Worm (Caenorhabditis elegans) whole organism, L3 larva: ENCODE results near the gene nsph-1.1.

Experiments
- R02D3.7 ChIP-seq: fragments of 150-350 bp; optimal IDR thresholded peaks from 2 replicates; lab custom pipeline; 2014; ENCODE audit warnings: missing biosample characterization, missing genetic modification characterization
- ama-1 ChIP-seq: fragments of 150-350 bp; optimal IDR thresholded peaks from 2 replicates; lab custom pipeline; 2018
- ceh-16 ChIP-seq: sonication (generic microtip); optimal IDR thresholded peaks from 2 replicates; lab custom pipeline; 2017; ENCODE audit warnings: missing biosample characterization, missing genetic modification characterization
- ceh-28 ChIP-seq: fragments of 150-350 bp; optimal IDR thresholded peaks from 2 replicates; lab custom pipeline; 2014; ENCODE audit warnings: missing biosample characterization, missing genetic modification reagents, missing genetic modification characterization
- ceh-82 ChIP-seq: fragments of 150-350 bp; optimal IDR thresholded peaks from 2 replicates; lab custom pipeline; 2014; ENCODE audit warnings: missing biosample characterization, missing genetic modification characterization
- ceh-9 ChIP-seq: sonication (generic microtip); optimal IDR thresholded peaks from 2 replicates; lab custom pipeline; 2018; ENCODE audit warnings: missing biosample characterization, missing genetic modification characterization
- egl-27 ChIP-seq: sonication (generic microtip); optimal IDR thresholded peaks from 4 replicates; lab custom pipeline; 2017; ENCODE audit warnings: missing biosample characterization, missing genetic modification reagents, missing genetic modification characterization
- elt-1 ChIP-seq: fragments of 150-350 bp; optimal IDR thresholded peaks from 2 replicates; lab custom pipeline; 2014; ENCODE audit warnings: missing biosample characterization, missing genetic modification characterization
- elt-2 ChIP-seq: sonication (generic microtip); optimal IDR thresholded peaks from 2 replicates; lab custom pipeline; 2016; ENCODE audit warnings: missing genetic modification reagents, mild to moderate bottlenecking, missing genetic modification characterization, missing compliant biosample characterization
- elt-3 ChIP-seq, 3 experiments: fragments of 150-350 bp in 1 of 3; sonication (generic microtip) in 2 of 3; optimal IDR thresholded peaks; 2 replicates in 2 of 3; 4 replicates in 1 of 3; lab custom pipeline; 2014 to 2017; ENCODE audit warnings: missing biosample characterization in 3 of 3, missing genetic modification characterization in 3 of 3
- eor-1 ChIP-seq, 2 experiments: fragments of 150-350 bp; optimal IDR thresholded peaks; 2 replicates each; lab custom pipeline; 2014 to 2018; ENCODE audit warnings: missing biosample characterization in 2 of 2, missing genetic modification characterization in 2 of 2
- fkh-10 ChIP-seq: sonication (generic microtip); optimal IDR thresholded peaks from 2 replicates; lab custom pipeline; 2017; ENCODE audit warnings: missing biosample characterization, missing genetic modification reagents, missing genetic modification characterization
- hmg-11 ChIP-seq: sonication (generic microtip); optimal IDR thresholded peaks from 2 replicates; lab custom pipeline; 2016; ENCODE audit warnings: missing genetic modification characterization, missing compliant biosample characterization
- lin-15B ChIP-seq: fragments of 150-350 bp; optimal IDR thresholded peaks from 2 replicates; lab custom pipeline; 2014; ENCODE audit warnings: missing biosample characterization, missing genetic modification characterization
- lin-39 ChIP-seq: fragments of 150-350 bp; optimal IDR thresholded peaks from 2 replicates; lab custom pipeline; 2018; ENCODE audit warnings: missing biosample characterization, missing genetic modification reagents, missing genetic modification characterization
- lsy-12 ChIP-seq: sonication (generic microtip); optimal IDR thresholded peaks from 2 replicates; lab custom pipeline; 2016; ENCODE audit warnings: mild to moderate bottlenecking, missing genetic modification characterization, missing compliant biosample characterization
- mdl-1 ChIP-seq: fragments of 150-350 bp; optimal IDR thresholded peaks from 2 replicates; lab custom pipeline; 2014; ENCODE audit warnings: missing biosample characterization, missing genetic modification characterization
- mml-1 ChIP-seq: fragments of 150-350 bp; sonication (generic microtip); optimal IDR thresholded peaks from 3 replicates; lab custom pipeline; 2014; ENCODE audit warnings: missing biosample characterization, missing genetic modification characterization
- nfya-1 ChIP-seq: sonication (generic microtip); optimal IDR thresholded peaks from 2 replicates; lab custom pipeline; 2017; ENCODE audit warnings: missing genetic modification characterization, mild to moderate bottlenecking, missing compliant biosample characterization, antibody characterized with exemption, moderate library complexity; ENCODE audit not compliant: insufficient read depth
- nhr-11 ChIP-seq: fragments of 150-350 bp; optimal IDR thresholded peaks from 2 replicates; lab custom pipeline; 2014; ENCODE audit warnings: missing biosample characterization, missing genetic modification characterization
- nhr-12 ChIP-seq: fragments of 150-350 bp; optimal IDR thresholded peaks from 2 replicates; lab custom pipeline; 2014; ENCODE audit warnings: missing biosample characterization, missing genetic modification characterization
- nhr-23 ChIP-seq: fragments of 150-350 bp; optimal IDR thresholded peaks from 2 replicates; lab custom pipeline; 2014; ENCODE audit warnings: missing biosample characterization, missing genetic modification reagents, missing genetic modification characterization
- nhr-25 ChIP-seq: sonication (generic microtip); optimal IDR thresholded peaks from 2 replicates; lab custom pipeline; 2017; ENCODE audit warnings: missing biosample characterization, missing genetic modification characterization
- nhr-28 ChIP-seq: fragments of 150-350 bp; optimal IDR thresholded peaks from 2 replicates; lab custom pipeline; 2014; ENCODE audit warnings: missing biosample characterization, missing genetic modification characterization
- nhr-43 ChIP-seq: sonication (generic microtip); optimal IDR thresholded peaks from 2 replicates; lab custom pipeline; 2016; ENCODE audit warnings: mild to moderate bottlenecking, missing genetic modification characterization, missing compliant biosample characterization; ENCODE audit not compliant: poor library complexity, severe bottlenecking
- nhr-67 ChIP-seq: fragments of 150-350 bp; optimal IDR thresholded peaks from 2 replicates; lab custom pipeline; 2014; ENCODE audit warnings: missing biosample characterization, missing genetic modification characterization
- nhr-76 ChIP-seq: fragments of 150-350 bp; sonication (generic microtip); optimal IDR thresholded peaks from 5 replicates; lab custom pipeline; 2014; ENCODE audit warnings: missing biosample characterization, missing genetic modification characterization
- nhr-77 ChIP-seq: fragments of 150-350 bp; optimal IDR thresholded peaks from 2 replicates; lab custom pipeline; 2014; ENCODE audit warnings: missing biosample characterization, missing genetic modification characterization
- pqm-1 ChIP-seq: fragments of 150-350 bp; optimal IDR thresholded peaks from 2 replicates; lab custom pipeline; 2017; ENCODE audit warnings: missing biosample characterization, missing genetic modification characterization, inconsistent platforms
- skn-1 ChIP-seq: fragments of 150-350 bp; optimal IDR thresholded peaks from 2 replicates; lab custom pipeline; 2014; ENCODE audit warnings: missing biosample characterization, missing genetic modification characterization
- snpc-4 ChIP-seq: fragments of 150-350 bp; optimal IDR thresholded peaks from 2 replicates; lab custom pipeline; 2014; ENCODE audit warnings: missing biosample characterization, missing genetic modification characterization
- tbx-2 ChIP-seq: sonication (generic microtip); optimal IDR thresholded peaks from 2 replicates; lab custom pipeline; 2016; ENCODE audit warnings: mild to moderate bottlenecking, missing genetic modification characterization, missing compliant biosample characterization
- unc-39 ChIP-seq: sonication (generic microtip); optimal IDR thresholded peaks from 4 replicates; lab custom pipeline; 2017; ENCODE audit warnings: missing biosample characterization, missing genetic modification characterization
- unc-62 ChIP-seq: fragments of 150-350 bp; sonication (generic microtip); optimal IDR thresholded peaks from 4 replicates; lab custom pipeline; 2014; ENCODE audit warnings: missing biosample characterization, missing genetic modification reagents, missing genetic modification characterization
- ztf-11 ChIP-seq: fragments of 150-350 bp; optimal IDR thresholded peaks from 2 replicates; lab custom pipeline; 2014; ENCODE audit warnings: missing biosample characterization, missing genetic modification characterization
- ztf-4 ChIP-seq: fragments of 150-350 bp; optimal IDR thresholded peaks from 2 replicates; lab custom pipeline; 2014; ENCODE audit warnings: missing biosample characterization, missing genetic modification characterization

Gene nsph-1.1

ce11 chrII:8766475-8766874 is at the start of gene nsph-1.1, which contains the start of gene K08F8.15:
Gene nsph-1.1 (plus strand): TSS chrII:8766775.
Gene K08F8.15 (plus strand): TSS chrII:8766809.
- TF ChIP-seq pqm-1 (tag; lab: Kevin White, UChicago) = no peak
- no peak for TF ChIP-seq elt-1 (tag; lab: Kevin White, UChicago)
- TF ChIP-seq fkh-10 (GFP tag; lab: Kevin White, UChicago) = no peak
- TF ChIP-seq elt-3 (tag; optimal IDR thresholded peaks at IDR 0.05; lab: Kevin White, UChicago) = no peak
- TF ChIP-seq nhr-77 (tag; lab: Kevin White, UChicago) = no peak
- TF ChIP-seq elt-2 (tag; lab: Kevin White, UChicago) = no peak
- TF ChIP-seq hmg-11 = no peak
- no peak for TF ChIP-seq lin-39
- no peak for TF ChIP-seq ama-1 (lab: Kevin White, UChicago)
- TF ChIP-seq R02D3.7 (tag; lab: Kevin White, UChicago) = no peak
- no peak for TF ChIP-seq nhr-25
- no peak for TF ChIP-seq skn-1 (tag; lab: Kevin White, UChicago)
- no peak for TF ChIP-seq ceh-16 (tag; lab: Kevin White, UChicago)
- TF ChIP-seq nhr-43 (tag; lab: Kevin White, UChicago) = no peak
- TF ChIP-seq nhr-67 (tag; lab: Kevin White, UChicago) = no peak
- no peak for TF ChIP-seq lsy-12 (tag; lab: Kevin White, UChicago)
- no peak for TF ChIP-seq snpc-4 (tag; lab: Kevin White, UChicago)

- TF ChIP-seq nhr-23 (tag; lab: Kevin White, UChicago) (peak; percentile 66), nhr-25 (peak; percentile 93), nhr-12 (no peak), elt-1 (tag; lab: Kevin White, UChicago) (peak; percentile 98), nhr-28 (tag; lab: Kevin White, UChicago) (no peak)
These were observed 49.0 kb upstream of the nsph-1.1 start for ce11 chrII:8717579-8717978.

DNA sequence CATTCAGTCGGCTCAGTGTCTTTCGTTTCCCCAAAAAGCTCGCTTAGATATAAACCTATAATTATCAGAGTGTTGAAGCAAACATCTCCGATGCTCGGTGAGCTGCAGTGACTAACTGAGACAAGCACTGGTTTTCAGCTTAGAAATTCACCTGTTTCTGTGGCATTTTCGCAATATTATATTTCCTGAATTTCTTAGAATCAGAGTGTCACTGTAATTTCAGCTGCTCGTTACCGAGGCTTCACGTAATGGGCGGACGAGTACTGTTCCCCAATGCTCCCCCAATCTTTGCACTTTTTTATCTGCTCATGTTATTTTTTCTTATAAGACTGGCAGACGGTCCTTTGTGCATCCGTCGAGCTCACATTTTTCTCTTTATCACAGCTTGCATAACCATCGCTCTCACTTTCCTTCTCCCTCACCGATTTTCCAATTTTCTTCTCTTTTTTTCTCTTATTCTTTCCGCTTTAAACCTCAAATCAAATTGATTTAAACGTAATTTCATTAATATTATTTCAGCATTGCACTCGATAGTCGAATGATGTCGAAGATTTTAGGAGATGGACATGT is 44.5 kb upstream of the nsph-1.1 start, which contains the start of gene trcs-2:
TSS of gene trcs-2 (plus strand) at position 520 of the 570 bp plus-strand sequence.
- TF ChIP-seq mdl-1 (tag; lab: Kevin White, UChicago) = no peak
- TF ChIP-seq nhr-77 (tag; lab: Kevin White, UChicago) = no peak
- no peak for TF ChIP-seq R02D3.7 (tag; lab: Kevin White, UChicago)
- no peak for TF ChIP-seq nfya-1 (tag; lab: Kevin White, UChicago)
- TF ChIP-seq egl-27 (tag; lab: Kevin White, UChicago) = no peak
- TF ChIP-seq lin-15B (tag; lab: Kevin White, UChicago) = no peak
- TF ChIP-seq nhr-11 (tag; lab: Kevin White, UChicago) = no peak
- no peak for TF ChIP-seq hmg-11
- no peak for TF ChIP-seq nhr-28 (tag; lab: Kevin White, UChicago)
- TF ChIP-seq nhr-12 = no peak
- no peak for TF ChIP-seq ztf-4 (tag; lab: Kevin White, UChicago)
- TF ChIP-seq ceh-16 (tag; lab: Kevin White, UChicago) = no peak
- no peak for TF ChIP-seq elt-1 (tag; lab: Kevin White, UChicago)
- no peak for TF ChIP-seq tbx-2 (tag; lab: Kevin White, UChicago)
- TF ChIP-seq nhr-76 (tag; lab: Kevin White, UChicago) = no peak
- TF ChIP-seq nhr-23 (tag; lab: Kevin White, UChicago) = no peak
- TF ChIP-seq ceh-28 (tag; lab: Kevin White, UChicago) = no peak
- TF ChIP-seq nhr-67 (tag; lab: Kevin White, UChicago) = no peak

ce11 chrII:8726700-8727099 is 39.9 kb upstream of the nsph-1.1 start, which contains the start of gene T01B7.9:
Gene T01B7.9 (minus strand): TSS chrII:8726800.
- TF ChIP-seq nhr-67 (tag; lab: Kevin White, UChicago) = no peak
- TF ChIP-seq tbx-2 (tag; lab: Kevin White, UChicago) = no peak
- TF ChIP-seq nhr-76 (tag; lab: Kevin White, UChicago) = no peak
- no peak for TF ChIP-seq snpc-4 (tag; lab: Kevin White, UChicago)
- no peak for TF ChIP-seq ceh-16 (tag; lab: Kevin White, UChicago)
- no peak for TF ChIP-seq ceh-9 (tag; lab: Kevin White, UChicago)
- no peak for TF ChIP-seq unc-62 (GFP tag; lab: Kevin White, UChicago)
- TF ChIP-seq ceh-82 = no peak
- no peak for TF ChIP-seq eor-1 (tag; optimal IDR thresholded peaks at IDR 0.05; lab: Kevin White, UChicago)
- no peak for TF ChIP-seq unc-39
- TF ChIP-seq nhr-43 (tag; lab: Kevin White, UChicago) = no peak
- TF ChIP-seq ztf-11 (tag; lab: Kevin White, UChicago) = no peak
- no peak for TF ChIP-seq skn-1 (tag; lab: Kevin White, UChicago)
- TF ChIP-seq mml-1 (tag; lab: Kevin White, UChicago) = no peak
- TF ChIP-seq pqm-1 (tag; lab: Kevin White, UChicago) = no peak
- TF ChIP-seq nhr-12 = no peak
- TF ChIP-seq, all 47 proteins: peak for 0
